Worm (Caenorhabditis elegans) whole organism, mixed stage, embryonic: ENCODE results near the gene C05D12.7.

ENCODE experiments used
- M03D4.4 ChIP-seq: sonication (generic microtip); optimal IDR thresholded peaks from 2 replicates; lab custom pipeline; 2017; ENCODE audit warnings: mild to moderate bottlenecking, missing genetic modification characterization, missing compliant biosample characterization
- bed-3 ChIP-seq: fragments of 200-800 bp; sonication (Bioruptor generic); optimal IDR thresholded peaks from 3 replicates; lab custom pipeline; 2018; ENCODE audit warnings: mild to moderate bottlenecking, missing genetic modification characterization, moderate library complexity, missing compliant biosample characterization
- blmp-1 ChIP-seq: fragments of 150-350 bp; optimal IDR thresholded peaks from 2 replicates; lab custom pipeline; 2014; ENCODE audit warnings: missing biosample characterization, missing genetic modification characterization
- ceh-39 ChIP-seq: fragments of 150-350 bp; optimal IDR thresholded peaks from 2 replicates; lab custom pipeline; 2014; ENCODE audit warnings: missing biosample characterization, missing genetic modification characterization
- ceh-43 ChIP-seq: fragments of 200-800 bp; sonication (Bioruptor generic); optimal IDR thresholded peaks from 2 replicates; lab custom pipeline; 2018; ENCODE audit warnings: mild to moderate bottlenecking, missing genetic modification characterization, moderate library complexity, missing compliant biosample characterization
- ceh-83 ChIP-seq: fragments of 200-800 bp; sonication (Bioruptor generic); optimal IDR thresholded peaks from 2 replicates; lab custom pipeline; 2018; ENCODE audit warnings: mild to moderate bottlenecking, missing genetic modification characterization, missing compliant biosample characterization
- ces-1 ChIP-seq: fragments of 150-350 bp; optimal IDR thresholded peaks from 2 replicates; lab custom pipeline; 2014; ENCODE audit warnings: missing biosample characterization, missing genetic modification reagents, missing genetic modification characterization
- cnd-1 ChIP-seq: fragments of 200-800 bp; sonication (Bioruptor generic); optimal IDR thresholded peaks from 2 replicates; lab custom pipeline; 2018; ENCODE audit warnings: mild to moderate bottlenecking, missing genetic modification characterization, missing compliant biosample characterization
- drap-1 ChIP-seq: fragments of 200-800 bp; sonication (Bioruptor generic); optimal IDR thresholded peaks from 3 replicates; lab custom pipeline; 2018; ENCODE audit warnings: mild to moderate bottlenecking, missing genetic modification characterization, missing compliant biosample characterization
- elt-1 ChIP-seq: sonication (generic microtip); optimal IDR thresholded peaks from 2 replicates; lab custom pipeline; 2017; ENCODE audit warnings: missing genetic modification characterization, mild to moderate bottlenecking, missing compliant biosample characterization, antibody characterized with exemption, moderate library complexity, borderline replicate concordance; ENCODE audit not compliant: insufficient read depth
- elt-3 ChIP-seq: fragments of 150-350 bp; optimal IDR thresholded peaks from 2 replicates; lab custom pipeline; 2014; ENCODE audit warnings: missing biosample characterization, missing genetic modification characterization
- flh-1 ChIP-seq: fragments of 200-800 bp; sonication (Bioruptor generic); optimal IDR thresholded peaks from 2 replicates; lab custom pipeline; 2018; ENCODE audit warnings: mild to moderate bottlenecking, missing genetic modification characterization, moderate library complexity, missing compliant biosample characterization
- ham-2 ChIP-seq: fragments of 200-800 bp; sonication (Bioruptor generic); optimal IDR thresholded peaks from 2 replicates; lab custom pipeline; 2018; ENCODE audit warnings: mild to moderate bottlenecking, missing genetic modification characterization, missing compliant biosample characterization
- hlh-1 ChIP-seq: fragments of 150-350 bp; optimal IDR thresholded peaks from 2 replicates; lab custom pipeline; 2014; ENCODE audit warnings: missing biosample characterization, missing genetic modification reagents, missing genetic modification characterization
- lin-13 ChIP-seq: fragments of 150-350 bp; optimal IDR thresholded peaks from 2 replicates; lab custom pipeline; 2014; ENCODE audit warnings: missing biosample characterization, missing genetic modification characterization
- lin-32 ChIP-seq: fragments of 200-800 bp; sonication (Bioruptor generic); optimal IDR thresholded peaks from 2 replicates; lab custom pipeline; 2018; ENCODE audit warnings: mild to moderate bottlenecking, missing genetic modification characterization, missing compliant biosample characterization
- lsy-2 ChIP-seq: fragments of 150-350 bp; optimal IDR thresholded peaks from 2 replicates; lab custom pipeline; 2014; ENCODE audit warnings: missing biosample characterization, missing genetic modification characterization
- mep-1 ChIP-seq: fragments of 150-350 bp; optimal IDR thresholded peaks from 2 replicates; lab custom pipeline; 2017; ENCODE audit warnings: missing biosample characterization, missing genetic modification reagents, missing genetic modification characterization, inconsistent platforms
- nhr-2 ChIP-seq: fragments of 150-350 bp; optimal IDR thresholded peaks from 2 replicates; lab custom pipeline; 2014; ENCODE audit warnings: missing biosample characterization, missing genetic modification characterization
- nhr-28 ChIP-seq: fragments of 150-350 bp; optimal IDR thresholded peaks from 2 replicates; lab custom pipeline; 2014; ENCODE audit warnings: missing biosample characterization, missing genetic modification characterization
- nhr-76 ChIP-seq: sonication (generic microtip); optimal IDR thresholded peaks from 2 replicates; lab custom pipeline; 2017; ENCODE audit warnings: missing biosample characterization, missing genetic modification characterization
- pha-4 ChIP-seq: fragments of 150-350 bp; optimal IDR thresholded peaks from 2 replicates; lab custom pipeline; 2018; ENCODE audit warnings: missing biosample characterization, missing genetic modification reagents, missing genetic modification characterization
- sem-2 ChIP-seq: fragments of 200-800 bp; sonication (Bioruptor generic); optimal IDR thresholded peaks from 2 replicates; lab custom pipeline; 2018; ENCODE audit warnings: mild to moderate bottlenecking, missing genetic modification characterization, missing compliant biosample characterization
- sptf-1 ChIP-seq: sonication (generic microtip); optimal IDR thresholded peaks from 2 replicates; lab custom pipeline; 2017; ENCODE audit warnings: mild to moderate bottlenecking, missing genetic modification characterization, moderate library complexity, missing compliant biosample characterization
- tbx-8 ChIP-seq: fragments of 200-800 bp; sonication (Bioruptor generic); optimal IDR thresholded peaks from 2 replicates; lab custom pipeline; 2018; ENCODE audit warnings: mild to moderate bottlenecking, missing genetic modification characterization, moderate library complexity, missing compliant biosample characterization
- unc-120 ChIP-seq: sonication (generic microtip); optimal IDR thresholded peaks from 2 replicates; lab custom pipeline; 2017; ENCODE audit warnings: missing genetic modification characterization, missing compliant biosample characterization; ENCODE audit not compliant: poor library complexity, severe bottlenecking
- zip-8 ChIP-seq: fragments of 150-350 bp; optimal IDR thresholded peaks from 2 replicates; lab custom pipeline; 2014; ENCODE audit warnings: missing biosample characterization, missing genetic modification characterization
- ztf-11 ChIP-seq: fragments of 150-350 bp; optimal IDR thresholded peaks from 2 replicates; lab custom pipeline; 2014; ENCODE audit warnings: missing biosample characterization, missing genetic modification characterization

Gene C05D12.7

ce11 chrII:11418476-11418875 is 8.6 kb downstream of the C05D12.7 start:
- no peak for TF ChIP-seq lsy-2 (tag; lab: Kevin White, UChicago)
- no peak for TF ChIP-seq nhr-76 (tag; lab: Kevin White, UChicago)
- TF ChIP-seq lin-13 = no peak
- TF ChIP-seq ztf-11 (tag; lab: Kevin White, UChicago) = no peak
- TF ChIP-seq unc-120 = no peak
- no peak for TF ChIP-seq ceh-43 (GFP tag; lab: Kevin White, UChicago)
- TF ChIP-seq nhr-28 (tag; lab: Kevin White, UChicago) = no peak
- TF ChIP-seq ceh-83 (GFP tag; lab: Kevin White, UChicago) = no peak
- TF ChIP-seq nhr-2 (tag; lab: Kevin White, UChicago) = no peak
- no peak for TF ChIP-seq flh-1 (GFP tag; lab: Kevin White, UChicago)
- TF ChIP-seq cnd-1 (tag; lab: Kevin White, UChicago) = no peak
- TF ChIP-seq blmp-1 = no peak

- TF ChIP-seq blmp-1 = no peak
- TF ChIP-seq elt-1 (tag; lab: Kevin White, UChicago) = no peak
- TF ChIP-seq drap-1 (GFP tag; lab: Kevin White, UChicago) = no peak
- TF ChIP-seq zip-8 (tag; lab: Kevin White, UChicago) = no peak
Observed at ce11 chrII:11424032-11424431, 14.1 kb downstream of the C05D12.7 start.

- TF ChIP-seq mep-1 (tag; lab: Kevin White, UChicago) = no peak
- no peak for TF ChIP-seq ztf-11 (tag; lab: Kevin White, UChicago)
- TF ChIP-seq lin-13 = no peak
- no peak for TF ChIP-seq lin-32 (GFP tag; lab: Kevin White, UChicago)
- TF ChIP-seq drap-1 (GFP tag; lab: Kevin White, UChicago) = no peak
- TF ChIP-seq nhr-76 (tag; lab: Kevin White, UChicago) = no peak
- TF ChIP-seq bed-3 (GFP tag; lab: Kevin White, UChicago) = no peak
- TF ChIP-seq elt-3 (tag; lab: Kevin White, UChicago) = no peak
- no peak for TF ChIP-seq ceh-39
- TF ChIP-seq elt-1 (tag; lab: Kevin White, UChicago) = no peak
- no peak for TF ChIP-seq sptf-1 (tag; lab: Kevin White, UChicago)
- TF ChIP-seq pha-4 (tag; lab: Kevin White, UChicago) = no peak
- TF ChIP-seq hlh-1 (tag; lab: Kevin White, UChicago) = no peak
- no peak for TF ChIP-seq flh-1 (GFP tag; lab: Kevin White, UChicago)
- no peak for TF ChIP-seq sem-2 (GFP tag; lab: Kevin White, UChicago)
- no peak for TF ChIP-seq nhr-28 (tag; lab: Kevin White, UChicago)
Observed at ce11 chrII:11424579-11425316, 14.9 kb downstream of the C05D12.7 start, which contains the start of gene C05D12.3. C05D12.3 (plus strand) TSS chrII:11425266.

- no peak for TF ChIP-seq drap-1 (GFP tag; lab: Kevin White, UChicago)
- no peak for TF ChIP-seq pha-4 (tag; lab: Kevin White, UChicago)
- TF ChIP-seq ces-1 (GFP tag; lab: Kevin White, UChicago) = no peak
- no peak for TF ChIP-seq lsy-2 (tag; lab: Kevin White, UChicago)
- TF ChIP-seq lin-32 (GFP tag; lab: Kevin White, UChicago) = no peak
- TF ChIP-seq tbx-8 (GFP tag; lab: Kevin White, UChicago) = no peak
- TF ChIP-seq, all 35 proteins: peak for 0
Observed at ce11 chrII:11427322-11427721, 17.4 kb downstream of the C05D12.7 start.

- no peak for TF ChIP-seq pha-4 (tag; lab: Kevin White, UChicago)
Observed at ce11 chrII:11428599-11428998, 18.7 kb downstream of the C05D12.7 start.

- TF ChIP-seq drap-1 (GFP tag; lab: Kevin White, UChicago) (no peak), M03D4.4 (tag; lab: Kevin White, UChicago) (no peak), ham-2 (GFP tag; lab: Kevin White, UChicago) (no peak), lsy-2 (tag; lab: Kevin White, UChicago) (no peak), lin-13 (no peak), bed-3 (GFP tag; lab: Kevin White, UChicago) (no peak), nhr-76 (tag; lab: Kevin White, UChicago) (no peak), sem-2 (GFP tag; lab: Kevin White, UChicago) (no peak)
- TF ChIP-seq, all 35 proteins: peak for 0
Observed at ce11 chrII:11431584-11431983, 21.7 kb downstream of the C05D12.7 start, which contains the start of gene C05D12.4. C05D12.4 (plus strand) TSS chrII:11431884.
